Fruit fly (Drosophila melanogaster): ENCODE data around the gene Sodh2.

Gene Sodh2

dm6 chr3R:10881824-10882559, 5.8 kb downstream of the Sodh2 start, which contains the start of gene Tpc1:
Tpc1 (minus strand) TSS chr3R:10882188.
- TF ChIP-seq CG33017 (tag; optimal IDR thresholded peaks at IDR 0.05) (no peak), CG7045 (GFP tag; optimal IDR thresholded peaks at IDR 0.05) (no peak), CG11617 (GFP tag; optimal IDR thresholded peaks at IDR 0.05) (no peak), cnc (optimal IDR thresholded peaks at IDR 0.05) (no peak), Hr96 (GFP tag; optimal IDR thresholded peaks at IDR 0.05) (peak; percentile 43), toe (GFP tag; optimal IDR thresholded peaks at IDR 0.05) (peak; percentile 64), Clk (GFP tag; optimal IDR thresholded peaks at IDR 0.05) (no peak), ovo (GFP tag; optimal IDR thresholded peaks at IDR 0.05) (peak; percentile 9), pad (GFP tag; optimal IDR thresholded peaks at IDR 0.05) (no peak), bab1 (GFP tag; optimal IDR thresholded peaks at IDR 0.05) (peak; percentile 71), CG5204 (GFP tag; optimal IDR thresholded peaks at IDR 0.05) (no peak), CG1620 (GFP tag; optimal IDR thresholded peaks at IDR 0.05) (peak; percentile 70), tj (GFP tag; optimal IDR thresholded peaks at IDR 0.05) (no peak), kay (GFP tag; ENCODE audit: borderline replicate concordance) (no peak), CG7101 (tag; optimal IDR thresholded peaks at IDR 0.05) (no peak), CG14711 (tag; optimal IDR thresholded peaks at IDR 0.05) (peak; percentile 8), Crg-1 (GFP tag; optimal IDR thresholded peaks at IDR 0.05) (peak; percentile 53), cic (GFP tag; optimal IDR thresholded peaks at IDR 0.05) (peak; percentile 18), Mnt (GFP tag; optimal IDR thresholded peaks at IDR 0.05) (peak; percentile 56), CG12768 (GFP tag; optimal IDR thresholded peaks at IDR 0.05) (peak; percentile 39)

- TF ChIP-seq CG14711 (tag; optimal IDR thresholded peaks at IDR 0.05) (no peak), CG33017 (tag; optimal IDR thresholded peaks at IDR 0.05) (peak; percentile 25), CG12768 (GFP tag; optimal IDR thresholded peaks at IDR 0.05) (peak; percentile 7)
These were observed 8.0 kb downstream of the Sodh2 start for dm6 chr3R:10884031-10884677.

dm6 chr3R:10884678-10885421, 8.7 kb downstream of the Sodh2 start, which contains the start of gene CG14696:
CG14696 (minus strand) TSS chr3R:10885001.
- TF ChIP-seq bab1 (GFP tag; optimal IDR thresholded peaks at IDR 0.05) (no peak), CG12768 (GFP tag; optimal IDR thresholded peaks at IDR 0.05) (no peak), tj (GFP tag; optimal IDR thresholded peaks at IDR 0.05) (no peak), Crg-1 (GFP tag; optimal IDR thresholded peaks at IDR 0.05) (no peak), CG5204 (GFP tag; optimal IDR thresholded peaks at IDR 0.05) (no peak), cnc (optimal IDR thresholded peaks at IDR 0.05) (no peak), Clk (GFP tag; optimal IDR thresholded peaks at IDR 0.05) (no peak), CG33017 (tag; optimal IDR thresholded peaks at IDR 0.05) (no peak), pad (GFP tag; optimal IDR thresholded peaks at IDR 0.05) (no peak), Hr96 (GFP tag; optimal IDR thresholded peaks at IDR 0.05) (no peak), Mnt (GFP tag; optimal IDR thresholded peaks at IDR 0.05) (no peak), cic (GFP tag; optimal IDR thresholded peaks at IDR 0.05) (no peak), ovo (GFP tag; optimal IDR thresholded peaks at IDR 0.05) (no peak), kay (GFP tag; ENCODE audit: borderline replicate concordance) (no peak), CG11617 (GFP tag; optimal IDR thresholded peaks at IDR 0.05) (no peak)

DNA sequence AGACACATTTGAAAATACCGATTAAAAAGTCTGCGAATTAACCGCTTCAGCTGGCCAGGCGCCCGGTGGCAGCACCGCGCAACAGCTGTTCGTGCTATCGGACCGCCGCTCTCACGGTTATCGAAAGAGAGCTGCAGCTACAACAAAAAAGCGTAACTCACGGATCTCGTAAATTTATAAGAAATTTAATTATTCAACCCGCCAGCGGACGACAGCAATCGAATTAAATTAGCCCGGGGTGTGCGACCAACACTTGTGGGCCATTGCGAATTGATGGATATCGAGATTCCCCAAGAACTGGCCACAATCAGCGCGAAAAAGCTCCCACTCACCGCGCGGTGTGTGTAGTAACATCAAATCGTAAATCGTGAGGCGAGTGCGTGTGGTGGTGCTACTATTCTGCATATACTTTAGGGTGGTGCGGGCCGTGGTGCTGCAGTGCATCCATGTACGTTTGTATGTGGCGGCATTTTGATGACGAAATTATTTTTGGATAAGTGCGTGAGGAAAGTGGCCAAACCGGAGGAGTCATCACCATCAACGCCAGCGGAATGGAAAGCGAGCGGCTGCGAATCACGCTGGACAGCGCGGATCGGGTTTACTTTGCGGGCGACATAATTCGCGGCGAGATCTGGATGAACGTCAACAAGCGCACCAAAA, 9.4 kb downstream of the Sodh2 start, which contains the start of gene Leash:
Gene Leash (plus strand): TSS at position 119 of the 660 bp plus-strand sequence.
- TF ChIP-seq cic (GFP tag; optimal IDR thresholded peaks at IDR 0.05) (peak; percentile 4), Mnt (GFP tag; optimal IDR thresholded peaks at IDR 0.05) (peak; percentile 9), bab1 (GFP tag; optimal IDR thresholded peaks at IDR 0.05) (peak; percentile 30), cnc (optimal IDR thresholded peaks at IDR 0.05) (no peak)

dm6 chr3R:10886462-10887315, 10.5 kb downstream of the Sodh2 start:
- TF ChIP-seq CG1620 (GFP tag; optimal IDR thresholded peaks at IDR 0.05) (peak; percentile 89), CG7045 (GFP tag; optimal IDR thresholded peaks at IDR 0.05) (peak; percentile 94), Mnt (GFP tag; optimal IDR thresholded peaks at IDR 0.05) (peak; percentile 83), bab1 (GFP tag; optimal IDR thresholded peaks at IDR 0.05) (peak; percentile 95), Clk (GFP tag; optimal IDR thresholded peaks at IDR 0.05) (peak; percentile 88), Hr96 (GFP tag; optimal IDR thresholded peaks at IDR 0.05) (peak; percentile 92), ovo (GFP tag; optimal IDR thresholded peaks at IDR 0.05) (peak; percentile 79), Crg-1 (GFP tag; optimal IDR thresholded peaks at IDR 0.05) (peak; percentile 94), CG7101 (tag; optimal IDR thresholded peaks at IDR 0.05) (peak; percentile 95), CG33017 (tag; optimal IDR thresholded peaks at IDR 0.05) (peak; percentile 94), toe (GFP tag; optimal IDR thresholded peaks at IDR 0.05) (peak; percentile 92), CG5204 (GFP tag; optimal IDR thresholded peaks at IDR 0.05) (peak; percentile 97), CG11617 (GFP tag; optimal IDR thresholded peaks at IDR 0.05) (peak; percentile 97), kay (GFP tag; ENCODE audit: borderline replicate concordance) (no peak), tj (GFP tag; optimal IDR thresholded peaks at IDR 0.05) (peak; percentile 78), cic (GFP tag; optimal IDR thresholded peaks at IDR 0.05) (peak; percentile 87), CG12768 (GFP tag; optimal IDR thresholded peaks at IDR 0.05) (peak; percentile 94), pad (GFP tag; optimal IDR thresholded peaks at IDR 0.05) (peak; percentile 97), CG14711 (tag; optimal IDR thresholded peaks at IDR 0.05) (peak; percentile 87), cnc (optimal IDR thresholded peaks at IDR 0.05) (no peak)
